Worm (Caenorhabditis elegans) whole organism, L4 larva: ENCODE measurements around the gene lrpc-1.
"Not testable (repeated sequence)": the region's sequence is repeated elsewhere in the genome, so short reads cannot be mapped to it uniquely, and the experiment has no call there.

ENCODE experiments used
- ZK546.5 ChIP-seq, 2 experiments: sonication (generic microtip); optimal IDR thresholded peaks; 2 replicates each; lab custom pipeline; 2017; ENCODE audit warnings: missing biosample characterization in 2 of 2, missing genetic modification characterization in 2 of 2
- aly-2 ChIP-seq: sonication (generic microtip); optimal IDR thresholded peaks from 2 replicates; lab custom pipeline; 2018; ENCODE audit warnings: missing biosample characterization, missing genetic modification characterization
- arid-1 ChIP-seq: fragments of 200-800 bp; sonication (Bioruptor generic); conservative IDR thresholded peaks from 2 replicates; pipeline ENCODE4 v1.3.6; 2022; ENCODE audit warnings: missing genetic modification reagents, missing genetic modification characterization, missing compliant biosample characterization
- dmd-8 ChIP-seq: fragments of 200-800 bp; sonication (Bioruptor generic); IDR thresholded peaks from 2 replicates; pipeline ENCODE4 v1.3.6; 2022; ENCODE audit warnings: missing genetic modification characterization, missing compliant biosample characterization
- fkh-10 ChIP-seq: fragments of 150-350 bp; optimal IDR thresholded peaks from 2 replicates; lab custom pipeline; 2014; ENCODE audit warnings: missing biosample characterization, missing genetic modification reagents, missing genetic modification characterization
- gei-8 ChIP-seq: fragments of 200-800 bp; sonication (Bioruptor generic); optimal IDR thresholded peaks from 2 replicates; lab custom pipeline; 2018; ENCODE audit warnings: mild to moderate bottlenecking, missing genetic modification characterization, missing compliant biosample characterization
- lin-13 ChIP-seq: fragments of 150-350 bp; optimal IDR thresholded peaks from 2 replicates; lab custom pipeline; 2014; ENCODE audit warnings: missing biosample characterization, missing genetic modification reagents, missing genetic modification characterization
- lsy-2 ChIP-seq, 2 experiments: fragments of 150-350 bp in 1 of 2; sonication (generic microtip) in 1 of 2; optimal IDR thresholded peaks; 2 replicates each; lab custom pipeline; 2014 to 2017; ENCODE audit warnings: missing biosample characterization in 2 of 2, missing genetic modification characterization in 2 of 2
- nhr-11 ChIP-seq: fragments of 150-350 bp; optimal IDR thresholded peaks from 2 replicates; lab custom pipeline; 2014; ENCODE audit warnings: missing biosample characterization, missing genetic modification characterization
- nhr-77 ChIP-seq: fragments of 150-350 bp; optimal IDR thresholded peaks from 2 replicates; lab custom pipeline; 2014; ENCODE audit warnings: missing biosample characterization, missing genetic modification characterization
- unc-130 ChIP-seq: sonication (generic microtip); optimal IDR thresholded peaks from 2 replicates; lab custom pipeline; 2016; ENCODE audit warnings: missing genetic modification reagents, missing genetic modification characterization, missing compliant biosample characterization
- unc-62 ChIP-seq, 3 experiments: fragments of 150-350 bp in 1 of 3; sonication (generic microtip); optimal IDR thresholded peaks in 2 of 3; peaks in 1 of 3; 1 replicate in 1 of 3; 2 replicates in 2 of 3; lab custom pipeline; 2014 to 2017; ENCODE audit warnings: missing biosample characterization in 3 of 3, missing genetic modification characterization in 3 of 3, missing genetic modification reagents in 3 of 3, missing genotype in 1 of 3
- zag-1 ChIP-seq: fragments of 150-350 bp; optimal IDR thresholded peaks from 2 replicates; lab custom pipeline; 2014; ENCODE audit warnings: missing biosample characterization, missing genetic modification characterization
- ztf-7 ChIP-seq: fragments of 150-350 bp; optimal IDR thresholded peaks from 2 replicates; lab custom pipeline; 2014; ENCODE audit warnings: missing biosample characterization, missing genetic modification characterization

ce11 chrV:5602407-5602806, 10.6 kb downstream of the lrpc-1 start:
- not testable (repeated sequence) for TF ChIP-seq lin-13 (GFP tag; lab: Kevin White, UChicago); nhr-11 (tag; lab: Kevin White, UChicago); ztf-7 (tag; lab: Kevin White, UChicago); fkh-10; dmd-8; unc-62 (GFP tag; optimal IDR thresholded peaks at IDR 0.05 in 1 of 2; lab: Kevin White, UChicago); unc-62 (tag; optimal IDR thresholded peaks at IDR 0.05; lab: Kevin White, UChicago); lsy-2 (tag; optimal IDR thresholded peaks at IDR 0.05; lab: Kevin White, UChicago); unc-130 (GFP tag; lab: Kevin White, UChicago); zag-1 (tag; lab: Kevin White, UChicago); aly-2; gei-8 (GFP tag; lab: Kevin White, UChicago); ZK546.5 (tag; optimal IDR thresholded peaks at IDR 0.05; lab: Kevin White, UChicago); arid-1 (GFP tag; lab: Robert Waterston, UW); nhr-77 (tag; lab: Kevin White, UChicago)
